Worm (Caenorhabditis elegans) whole organism, L2 larva: ENCODE measurements around the gene W08F4.13.

Experiments
- F13H6.1 ChIP-seq: sonication (generic microtip); optimal IDR thresholded peaks from 2 replicates; lab custom pipeline; 2016; ENCODE audit warnings: missing genetic modification characterization, missing compliant biosample characterization
- alr-1 ChIP-seq: fragments of 150-350 bp; optimal IDR thresholded peaks from 2 replicates; lab custom pipeline; 2014; ENCODE audit warnings: missing biosample characterization, missing genetic modification characterization
- blmp-1 ChIP-seq: sonication (generic microtip); optimal IDR thresholded peaks from 2 replicates; lab custom pipeline; 2017; ENCODE audit warnings: missing genetic modification characterization, mild to moderate bottlenecking, missing compliant biosample characterization, antibody characterized with exemption, moderate library complexity; ENCODE audit not compliant: insufficient read depth
- ceh-16 ChIP-seq: fragments of 150-350 bp; optimal IDR thresholded peaks from 2 replicates; lab custom pipeline; 2014; ENCODE audit warnings: missing biosample characterization, missing genetic modification characterization
- elt-3 ChIP-seq: sonication (generic microtip); optimal IDR thresholded peaks from 2 replicates; lab custom pipeline; 2017; ENCODE audit warnings: missing biosample characterization, missing genetic modification characterization
- fos-1 ChIP-seq: fragments of 150-350 bp; optimal IDR thresholded peaks from 2 replicates; lab custom pipeline; 2014; ENCODE audit warnings: missing biosample characterization, missing genetic modification characterization
- lin-13 ChIP-seq: fragments of 150-350 bp; optimal IDR thresholded peaks from 2 replicates; lab custom pipeline; 2014; ENCODE audit warnings: missing biosample characterization, missing genetic modification reagents, missing genetic modification characterization
- mab-5 ChIP-seq: fragments of 150-350 bp; optimal IDR thresholded peaks from 2 replicates; lab custom pipeline; 2014; ENCODE audit warnings: missing biosample characterization, missing genetic modification characterization
- nhr-10 ChIP-seq: sonication (generic microtip); optimal IDR thresholded peaks from 2 replicates; lab custom pipeline; 2017; ENCODE audit warnings: missing biosample characterization, missing genetic modification characterization
- nhr-12 ChIP-seq: fragments of 150-350 bp; optimal IDR thresholded peaks from 2 replicates; lab custom pipeline; 2014; ENCODE audit warnings: missing biosample characterization, missing genetic modification characterization
- nhr-237 ChIP-seq: fragments of 150-350 bp; optimal IDR thresholded peaks from 2 replicates; lab custom pipeline; 2014; ENCODE audit warnings: missing biosample characterization, missing genetic modification characterization
- snpc-4 ChIP-seq: fragments of 150-350 bp; optimal IDR thresholded peaks from 2 replicates; lab custom pipeline; 2014; ENCODE audit warnings: missing biosample characterization, missing genetic modification characterization
- ztf-11 ChIP-seq: sonication (generic microtip); optimal IDR thresholded peaks from 2 replicates; lab custom pipeline; 2017; ENCODE audit warnings: missing biosample characterization, missing genetic modification characterization
- ztf-4 ChIP-seq: fragments of 150-350 bp; optimal IDR thresholded peaks from 2 replicates; lab custom pipeline; 2014; ENCODE audit warnings: missing biosample characterization, missing genetic modification characterization

DNA sequence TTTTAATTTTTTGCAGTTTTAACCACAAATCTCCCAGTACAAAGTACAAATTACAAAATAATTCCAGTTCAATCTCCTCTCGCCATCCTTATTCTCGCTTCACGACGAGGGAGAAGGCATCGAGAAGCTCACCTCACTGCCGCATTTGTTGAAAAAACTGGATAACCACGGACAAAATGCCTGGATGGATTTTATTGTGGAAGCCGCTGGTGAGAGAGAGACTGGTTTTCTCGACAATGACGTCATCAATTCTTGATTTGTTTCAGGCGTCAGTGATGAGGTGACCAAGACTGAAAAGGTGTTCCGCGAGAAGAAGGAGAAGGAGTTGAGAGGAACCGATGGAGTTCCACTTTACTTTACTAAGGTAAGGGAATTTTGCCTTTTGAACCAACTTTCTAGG, 35.1 kb upstream of the W08F4.13 start:
- TF ChIP-seq blmp-1 (tag; lab: Kevin White, UChicago) (no peak), ceh-16 (tag; lab: Kevin White, UChicago) (no peak), ztf-11 (tag; lab: Kevin White, UChicago) (no peak), F13H6.1 (tag; lab: Kevin White, UChicago) (no peak), lin-13 (GFP tag; lab: Kevin White, UChicago) (no peak), nhr-10 (no peak), snpc-4 (tag; lab: Kevin White, UChicago) (no peak), alr-1 (tag; lab: Kevin White, UChicago) (no peak), fos-1 (tag; lab: Kevin White, UChicago) (no peak), nhr-237 (no peak), elt-3 (tag; lab: Kevin White, UChicago) (no peak), ztf-4 (tag; lab: Kevin White, UChicago) (no peak), nhr-12 (no peak), mab-5 (tag; lab: Kevin White, UChicago) (no peak)
